Worm (Caenorhabditis elegans): ENCODE results near the gene T28D9.11.

T28D9.11 gene

DNA sequence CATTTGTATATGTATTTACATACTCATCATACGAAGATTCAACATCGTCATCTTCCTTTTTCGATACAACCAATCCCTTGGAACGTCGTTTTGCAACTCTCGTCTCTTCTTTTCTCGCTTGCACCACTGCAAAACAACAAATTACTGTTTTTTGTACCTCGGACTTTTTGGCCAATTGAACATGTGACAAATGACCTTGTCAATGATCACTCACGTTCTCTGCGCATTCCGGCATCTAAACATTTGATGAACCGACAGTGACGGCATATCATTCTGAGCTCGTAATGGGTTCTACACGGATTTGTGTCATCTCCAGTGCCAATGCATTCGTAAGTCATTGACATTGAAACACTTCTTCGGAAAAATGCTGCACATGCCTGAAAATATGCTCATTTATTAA lies 43.6 kb downstream of the T28D9.11 start:
- TF ChIP-seq T22C8.4 (GFP tag; IDR thresholded peaks at IDR 0.05) (no peak), ztf-23 (GFP tag; IDR thresholded peaks at IDR 0.05) (no peak), cog-1 (tag; optimal IDR thresholded peaks at IDR 0.05) (no peak), flt-1 (GFP tag; IDR thresholded peaks at IDR 0.05) (no peak), klf-2 (GFP tag; conservative IDR thresholded peaks at IDR 0.05) (no peak), tab-1 (GFP tag; IDR thresholded peaks at IDR 0.05) (no peak), med-1 (GFP tag; optimal IDR thresholded peaks at IDR 0.05; ENCODE audit: insufficient read depth) (no peak), ztf-29 (GFP tag; IDR thresholded peaks at IDR 0.05) (no peak), ref-1 (GFP tag; conservative IDR thresholded peaks at IDR 0.05) (no peak)

DNA sequence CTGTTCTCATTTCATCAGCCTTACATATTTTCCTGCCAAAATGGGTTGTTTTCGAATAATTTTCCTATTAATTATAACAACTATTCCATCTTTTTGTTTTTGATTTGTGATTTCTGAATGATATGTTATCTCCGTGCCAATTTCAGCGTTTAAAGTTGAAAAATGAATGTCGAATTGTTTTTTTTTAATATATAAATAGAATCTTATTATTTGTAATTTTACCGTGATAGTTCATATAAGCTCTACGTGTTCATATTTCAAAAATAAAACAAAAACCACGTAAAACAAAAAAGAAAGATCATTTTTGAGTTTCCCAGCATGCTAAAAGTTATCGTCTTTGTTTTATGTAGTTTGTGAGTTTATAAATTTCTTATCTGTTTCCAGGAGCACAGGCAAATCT lies 48.1 kb downstream of the T28D9.11 start, which contains the start of gene K06A1.2:
K06A1.2 (plus strand) TSS at position 301 of the 400 bp plus-strand sequence.
- TF ChIP-seq ref-1 (GFP tag; conservative IDR thresholded peaks at IDR 0.05): no peak
- TF ChIP-seq klf-2 (GFP tag; conservative IDR thresholded peaks at IDR 0.05): no peak
- no peak for TF ChIP-seq flt-1 (GFP tag; IDR thresholded peaks at IDR 0.05)
- TF ChIP-seq tab-1 (GFP tag; IDR thresholded peaks at IDR 0.05): no peak
